Worm (Caenorhabditis elegans) whole organism, late embryonic: ENCODE measurements around the gene C46F2.1.

Experiments
- Y22D7AL.16 ChIP-seq: sonication (generic microtip); optimal IDR thresholded peaks from 2 replicates; lab custom pipeline; 2016; ENCODE audit warnings: missing genetic modification characterization, missing compliant biosample characterization
- ama-1 ChIP-seq: fragments of 150-350 bp; optimal IDR thresholded peaks from 2 replicates; lab custom pipeline; 2014
- ceh-34 ChIP-seq: sonication (generic microtip); optimal IDR thresholded peaks from 2 replicates; lab custom pipeline; 2016; ENCODE audit warnings: mild to moderate bottlenecking, missing genetic modification characterization, missing compliant biosample characterization
- fkh-10 ChIP-seq: fragments of 150-350 bp; optimal IDR thresholded peaks from 2 replicates; lab custom pipeline; 2014; ENCODE audit warnings: missing biosample characterization, missing genetic modification reagents, missing genetic modification characterization
- lim-6 ChIP-seq: sonication (generic microtip); optimal IDR thresholded peaks from 2 replicates; lab custom pipeline; 2016; ENCODE audit warnings: missing genetic modification characterization, missing compliant biosample characterization
- madf-2 ChIP-seq: sonication (generic microtip); optimal IDR thresholded peaks from 2 replicates; lab custom pipeline; 2017; ENCODE audit warnings: missing genetic modification characterization, missing compliant biosample characterization
- nhr-11 ChIP-seq: fragments of 150-350 bp; optimal IDR thresholded peaks from 2 replicates; lab custom pipeline; 2014; ENCODE audit warnings: missing biosample characterization, missing genetic modification characterization
- pha-4 ChIP-seq: fragments of 150-350 bp; optimal IDR thresholded peaks from 2 replicates; lab custom pipeline; 2018; ENCODE audit warnings: missing biosample characterization, missing genetic modification reagents, missing genetic modification characterization
- pqm-1 ChIP-seq: sonication (generic microtip); optimal IDR thresholded peaks from 2 replicates; lab custom pipeline; 2016; ENCODE audit warnings: missing genetic modification characterization, missing compliant biosample characterization
- ref-2 ChIP-seq: sonication (generic microtip); optimal IDR thresholded peaks from 2 replicates; lab custom pipeline; 2016; ENCODE audit warnings: missing genetic modification characterization, missing compliant biosample characterization
- rnt-1 ChIP-seq: sonication (generic microtip); optimal IDR thresholded peaks from 2 replicates; lab custom pipeline; 2016; ENCODE audit warnings: missing genetic modification characterization, missing compliant biosample characterization
- unc-3 ChIP-seq, 2 experiments: fragments of 200-800 bp in 1 of 2; sonication (Bioruptor generic) in 1 of 2; sonication (generic microtip) in 1 of 2; conservative IDR thresholded peaks in 1 of 2; optimal IDR thresholded peaks in 1 of 2; 2 replicates each; pipeline versions ENCODE4 v1.3.6 to Lab custom; 2016 to 2022; ENCODE audit warnings: missing compliant biosample characterization in 2 of 2, missing genetic modification characterization in 2 of 2, missing genetic modification reagents in 1 of 2

DNA sequence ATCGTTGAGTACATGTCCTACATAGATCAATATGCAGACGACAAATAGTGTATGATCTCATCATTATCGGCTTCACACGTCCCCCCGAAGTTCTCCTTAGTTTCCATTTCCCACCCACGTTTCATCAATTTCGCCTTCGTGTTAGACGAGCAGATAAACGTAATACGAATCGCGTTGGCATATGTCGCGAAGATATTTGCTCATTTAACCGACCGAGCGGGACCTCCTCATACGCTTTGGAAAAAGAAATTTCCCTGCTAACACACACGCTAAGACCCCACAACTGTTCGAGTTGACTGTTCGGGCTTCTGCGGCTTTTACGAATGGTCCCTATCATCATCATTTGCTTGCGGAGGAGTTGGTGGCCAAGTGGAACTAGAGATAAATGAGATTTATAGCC is 23.4 kb upstream of the C46F2.1 start:
- no peak for TF ChIP-seq ama-1 (lab: Kevin White, UChicago)
- TF ChIP-seq rnt-1 (tag; lab: Kevin White, UChicago) = peak; percentile 78
- no peak for TF ChIP-seq fkh-10 (GFP tag; lab: Kevin White, UChicago)
- TF ChIP-seq lim-6 (tag; lab: Kevin White, UChicago) = no peak
- no peak for TF ChIP-seq pha-4 (tag; lab: Kevin White, UChicago)
- no peak for TF ChIP-seq ref-2
- TF ChIP-seq Y22D7AL.16 = no peak
- TF ChIP-seq madf-2 (tag; lab: Kevin White, UChicago) = no peak
- TF ChIP-seq ceh-34 (tag; lab: Kevin White, UChicago) = peak; percentile 42
- no peak for TF ChIP-seq nhr-11 (tag; lab: Kevin White, UChicago)
- TF ChIP-seq unc-3 (GFP tag; conservative IDR thresholded peaks at IDR 0.05; lab: Robert Waterston, UW) = no peak
- no peak for TF ChIP-seq unc-3 (tag; optimal IDR thresholded peaks at IDR 0.05; lab: Kevin White, UChicago)
- no peak for TF ChIP-seq pqm-1 (tag; lab: Kevin White, UChicago)
